Worm (Caenorhabditis elegans) whole organism, L3 larva: ENCODE data around the gene F31E8.4.
A peak's percentile ranks its signal among the peaks of the same experiment; 100 is the strongest.

Experiments used
- ZK546.5 ChIP-seq: sonication (generic microtip); optimal IDR thresholded peaks from 2 replicates; lab custom pipeline; 2017; ENCODE audit warnings: missing biosample characterization, missing genetic modification characterization
- daf-12 ChIP-seq: fragments of 150-350 bp; optimal IDR thresholded peaks from 2 replicates; lab custom pipeline; 2014; ENCODE audit warnings: missing biosample characterization, missing genetic modification reagents, missing genetic modification characterization
- egl-5 ChIP-seq: fragments of 150-350 bp; optimal IDR thresholded peaks from 2 replicates; lab custom pipeline; 2017; ENCODE audit warnings: missing biosample characterization, missing genetic modification reagents, missing genetic modification characterization, inconsistent platforms
- elt-1 ChIP-seq: fragments of 150-350 bp; optimal IDR thresholded peaks from 2 replicates; lab custom pipeline; 2014; ENCODE audit warnings: missing biosample characterization, missing genetic modification characterization
- lin-15B ChIP-seq: fragments of 150-350 bp; optimal IDR thresholded peaks from 2 replicates; lab custom pipeline; 2014; ENCODE audit warnings: missing biosample characterization, missing genetic modification characterization
- nhr-11 ChIP-seq: fragments of 150-350 bp; optimal IDR thresholded peaks from 2 replicates; lab custom pipeline; 2014; ENCODE audit warnings: missing biosample characterization, missing genetic modification characterization
- nhr-23 ChIP-seq: fragments of 150-350 bp; optimal IDR thresholded peaks from 2 replicates; lab custom pipeline; 2014; ENCODE audit warnings: missing biosample characterization, missing genetic modification reagents, missing genetic modification characterization
- nhr-77 ChIP-seq: fragments of 150-350 bp; optimal IDR thresholded peaks from 2 replicates; lab custom pipeline; 2014; ENCODE audit warnings: missing biosample characterization, missing genetic modification characterization
- skn-1 ChIP-seq: fragments of 150-350 bp; optimal IDR thresholded peaks from 2 replicates; lab custom pipeline; 2014; ENCODE audit warnings: missing biosample characterization, missing genetic modification characterization
- tbx-2 ChIP-seq: sonication (generic microtip); optimal IDR thresholded peaks from 2 replicates; lab custom pipeline; 2016; ENCODE audit warnings: mild to moderate bottlenecking, missing genetic modification characterization, missing compliant biosample characterization

ce11 chrII:6844227-6845005, 44.5 kb upstream of the F31E8.4 start:
- no peak for TF ChIP-seq tbx-2 (tag; lab: Kevin White, UChicago)
- TF ChIP-seq skn-1 (tag; lab: Kevin White, UChicago): no peak
- no peak for TF ChIP-seq lin-15B (tag; lab: Kevin White, UChicago)
- TF ChIP-seq daf-12 (tag; lab: Kevin White, UChicago): no peak
- no peak for TF ChIP-seq ZK546.5
- no peak for TF ChIP-seq elt-1 (tag; lab: Kevin White, UChicago)
- no peak for TF ChIP-seq egl-5
- no peak for TF ChIP-seq nhr-11 (tag; lab: Kevin White, UChicago)
- TF ChIP-seq nhr-77 (tag; lab: Kevin White, UChicago): no peak
- TF ChIP-seq nhr-23 (tag; lab: Kevin White, UChicago): peak; percentile 41
